Worm (Caenorhabditis elegans) whole organism, L3 larva: Measurements from ENCODE around the gene D1086.2.
"Not testable (repeated sequence)": the region's sequence is repeated elsewhere in the genome, so short reads cannot be mapped to it uniquely, and the experiment has no call there.

Experiments used
- R02D3.7 ChIP-seq: fragments of 150-350 bp; optimal IDR thresholded peaks from 2 replicates; lab custom pipeline; 2014; ENCODE audit warnings: missing biosample characterization, missing genetic modification characterization
- ZK546.5 ChIP-seq: sonication (generic microtip); optimal IDR thresholded peaks from 2 replicates; lab custom pipeline; 2017; ENCODE audit warnings: missing biosample characterization, missing genetic modification characterization
- aly-2 ChIP-seq: fragments of 150-350 bp; optimal IDR thresholded peaks from 2 replicates; lab custom pipeline; 2014; ENCODE audit warnings: missing biosample characterization, missing genetic modification characterization
- ama-1 ChIP-seq: fragments of 150-350 bp; optimal IDR thresholded peaks from 2 replicates; lab custom pipeline; 2018
- ceh-16 ChIP-seq: sonication (generic microtip); optimal IDR thresholded peaks from 2 replicates; lab custom pipeline; 2017; ENCODE audit warnings: missing biosample characterization, missing genetic modification characterization
- ceh-28 ChIP-seq: fragments of 150-350 bp; optimal IDR thresholded peaks from 2 replicates; lab custom pipeline; 2014; ENCODE audit warnings: missing biosample characterization, missing genetic modification reagents, missing genetic modification characterization
- ceh-82 ChIP-seq: fragments of 150-350 bp; optimal IDR thresholded peaks from 2 replicates; lab custom pipeline; 2014; ENCODE audit warnings: missing biosample characterization, missing genetic modification characterization
- ceh-9 ChIP-seq: sonication (generic microtip); optimal IDR thresholded peaks from 2 replicates; lab custom pipeline; 2018; ENCODE audit warnings: missing biosample characterization, missing genetic modification characterization
- daf-12 ChIP-seq: fragments of 150-350 bp; optimal IDR thresholded peaks from 2 replicates; lab custom pipeline; 2014; ENCODE audit warnings: missing biosample characterization, missing genetic modification reagents, missing genetic modification characterization
- egl-27 ChIP-seq: sonication (generic microtip); optimal IDR thresholded peaks from 4 replicates; lab custom pipeline; 2017; ENCODE audit warnings: missing biosample characterization, missing genetic modification reagents, missing genetic modification characterization
- egl-5 ChIP-seq: fragments of 150-350 bp; optimal IDR thresholded peaks from 2 replicates; lab custom pipeline; 2017; ENCODE audit warnings: missing biosample characterization, missing genetic modification reagents, missing genetic modification characterization, inconsistent platforms
- elt-1 ChIP-seq: fragments of 150-350 bp; optimal IDR thresholded peaks from 2 replicates; lab custom pipeline; 2014; ENCODE audit warnings: missing biosample characterization, missing genetic modification characterization
- elt-2 ChIP-seq: sonication (generic microtip); optimal IDR thresholded peaks from 2 replicates; lab custom pipeline; 2016; ENCODE audit warnings: missing genetic modification reagents, mild to moderate bottlenecking, missing genetic modification characterization, missing compliant biosample characterization
- elt-3 ChIP-seq, 3 experiments: fragments of 150-350 bp in 1 of 3; sonication (generic microtip) in 2 of 3; optimal IDR thresholded peaks; 2 replicates in 2 of 3; 4 replicates in 1 of 3; lab custom pipeline; 2014 to 2017; ENCODE audit warnings: missing biosample characterization in 3 of 3, missing genetic modification characterization in 3 of 3
- eor-1 ChIP-seq, 2 experiments: fragments of 150-350 bp; optimal IDR thresholded peaks; 2 replicates each; lab custom pipeline; 2014 to 2018; ENCODE audit warnings: missing biosample characterization in 2 of 2, missing genetic modification characterization in 2 of 2
- fkh-10 ChIP-seq: sonication (generic microtip); optimal IDR thresholded peaks from 2 replicates; lab custom pipeline; 2017; ENCODE audit warnings: missing biosample characterization, missing genetic modification reagents, missing genetic modification characterization
- fkh-2 ChIP-seq: fragments of 150-350 bp; optimal IDR thresholded peaks from 2 replicates; lab custom pipeline; 2014; ENCODE audit warnings: missing biosample characterization, missing genetic modification reagents, missing genetic modification characterization
- fos-1 ChIP-seq: fragments of 150-350 bp; optimal IDR thresholded peaks from 2 replicates; lab custom pipeline; 2014; ENCODE audit warnings: missing biosample characterization, missing genetic modification characterization
- hmg-11 ChIP-seq: sonication (generic microtip); optimal IDR thresholded peaks from 2 replicates; lab custom pipeline; 2016; ENCODE audit warnings: missing genetic modification characterization, missing compliant biosample characterization
- jun-1 ChIP-seq: fragments of 150-350 bp; optimal IDR thresholded peaks from 2 replicates; lab custom pipeline; 2014; ENCODE audit warnings: missing biosample characterization, missing genetic modification reagents, missing genetic modification characterization
- lin-15B ChIP-seq: fragments of 150-350 bp; optimal IDR thresholded peaks from 2 replicates; lab custom pipeline; 2014; ENCODE audit warnings: missing biosample characterization, missing genetic modification characterization
- lin-39 ChIP-seq: fragments of 150-350 bp; optimal IDR thresholded peaks from 2 replicates; lab custom pipeline; 2018; ENCODE audit warnings: missing biosample characterization, missing genetic modification reagents, missing genetic modification characterization
- lsy-12 ChIP-seq: sonication (generic microtip); optimal IDR thresholded peaks from 2 replicates; lab custom pipeline; 2016; ENCODE audit warnings: mild to moderate bottlenecking, missing genetic modification characterization, missing compliant biosample characterization
- mdl-1 ChIP-seq: fragments of 150-350 bp; optimal IDR thresholded peaks from 2 replicates; lab custom pipeline; 2014; ENCODE audit warnings: missing biosample characterization, missing genetic modification characterization
- mml-1 ChIP-seq: fragments of 150-350 bp; sonication (generic microtip); optimal IDR thresholded peaks from 3 replicates; lab custom pipeline; 2014; ENCODE audit warnings: missing biosample characterization, missing genetic modification characterization
- nhr-11 ChIP-seq: fragments of 150-350 bp; optimal IDR thresholded peaks from 2 replicates; lab custom pipeline; 2014; ENCODE audit warnings: missing biosample characterization, missing genetic modification characterization
- nhr-12 ChIP-seq: fragments of 150-350 bp; optimal IDR thresholded peaks from 2 replicates; lab custom pipeline; 2014; ENCODE audit warnings: missing biosample characterization, missing genetic modification characterization
- nhr-23 ChIP-seq: fragments of 150-350 bp; optimal IDR thresholded peaks from 2 replicates; lab custom pipeline; 2014; ENCODE audit warnings: missing biosample characterization, missing genetic modification reagents, missing genetic modification characterization
- nhr-237 ChIP-seq: fragments of 150-350 bp; optimal IDR thresholded peaks from 2 replicates; lab custom pipeline; 2014; ENCODE audit warnings: missing biosample characterization, missing genetic modification characterization
- nhr-25 ChIP-seq: sonication (generic microtip); optimal IDR thresholded peaks from 2 replicates; lab custom pipeline; 2017; ENCODE audit warnings: missing biosample characterization, missing genetic modification characterization
- nhr-28 ChIP-seq: fragments of 150-350 bp; optimal IDR thresholded peaks from 2 replicates; lab custom pipeline; 2014; ENCODE audit warnings: missing biosample characterization, missing genetic modification characterization
- nhr-43 ChIP-seq: sonication (generic microtip); optimal IDR thresholded peaks from 2 replicates; lab custom pipeline; 2016; ENCODE audit warnings: mild to moderate bottlenecking, missing genetic modification characterization, missing compliant biosample characterization; ENCODE audit not compliant: poor library complexity, severe bottlenecking
- nhr-67 ChIP-seq: fragments of 150-350 bp; optimal IDR thresholded peaks from 2 replicates; lab custom pipeline; 2014; ENCODE audit warnings: missing biosample characterization, missing genetic modification characterization
- nhr-76 ChIP-seq: fragments of 150-350 bp; sonication (generic microtip); optimal IDR thresholded peaks from 5 replicates; lab custom pipeline; 2014; ENCODE audit warnings: missing biosample characterization, missing genetic modification characterization
- nhr-77 ChIP-seq: fragments of 150-350 bp; optimal IDR thresholded peaks from 2 replicates; lab custom pipeline; 2014; ENCODE audit warnings: missing biosample characterization, missing genetic modification characterization
- pha-4 ChIP-seq: fragments of 150-350 bp; optimal IDR thresholded peaks from 2 replicates; lab custom pipeline; 2014; ENCODE audit warnings: missing biosample characterization, missing genetic modification reagents, missing genetic modification characterization
- sea-2 ChIP-seq: fragments of 150-350 bp; sonication (generic microtip); optimal IDR thresholded peaks from 4 replicates; lab custom pipeline; 2014; ENCODE audit warnings: missing biosample characterization, missing genetic modification reagents, missing genetic modification characterization
- skn-1 ChIP-seq: fragments of 150-350 bp; optimal IDR thresholded peaks from 2 replicates; lab custom pipeline; 2014; ENCODE audit warnings: missing biosample characterization, missing genetic modification characterization
- snpc-4 ChIP-seq: fragments of 150-350 bp; optimal IDR thresholded peaks from 2 replicates; lab custom pipeline; 2014; ENCODE audit warnings: missing biosample characterization, missing genetic modification characterization
- tbx-2 ChIP-seq: sonication (generic microtip); optimal IDR thresholded peaks from 2 replicates; lab custom pipeline; 2016; ENCODE audit warnings: mild to moderate bottlenecking, missing genetic modification characterization, missing compliant biosample characterization
- unc-39 ChIP-seq: sonication (generic microtip); optimal IDR thresholded peaks from 4 replicates; lab custom pipeline; 2017; ENCODE audit warnings: missing biosample characterization, missing genetic modification characterization
- unc-62 ChIP-seq: fragments of 150-350 bp; sonication (generic microtip); optimal IDR thresholded peaks from 4 replicates; lab custom pipeline; 2014; ENCODE audit warnings: missing biosample characterization, missing genetic modification reagents, missing genetic modification characterization
- zag-1 ChIP-seq: fragments of 150-350 bp; optimal IDR thresholded peaks from 2 replicates; lab custom pipeline; 2014; ENCODE audit warnings: missing biosample characterization, missing genetic modification characterization
- ztf-11 ChIP-seq: fragments of 150-350 bp; optimal IDR thresholded peaks from 2 replicates; lab custom pipeline; 2014; ENCODE audit warnings: missing biosample characterization, missing genetic modification characterization
- ztf-4 ChIP-seq: fragments of 150-350 bp; optimal IDR thresholded peaks from 2 replicates; lab custom pipeline; 2014; ENCODE audit warnings: missing biosample characterization, missing genetic modification characterization

The D1086.2 gene

ce11 chrV:14140733-14141132, 42.3 kb upstream of the D1086.2 start:
- TF ChIP-seq fkh-10 (GFP tag; lab: Kevin White, UChicago) (peak; percentile 82), nhr-25 (tag; lab: Kevin White, UChicago) (no peak)

DNA sequence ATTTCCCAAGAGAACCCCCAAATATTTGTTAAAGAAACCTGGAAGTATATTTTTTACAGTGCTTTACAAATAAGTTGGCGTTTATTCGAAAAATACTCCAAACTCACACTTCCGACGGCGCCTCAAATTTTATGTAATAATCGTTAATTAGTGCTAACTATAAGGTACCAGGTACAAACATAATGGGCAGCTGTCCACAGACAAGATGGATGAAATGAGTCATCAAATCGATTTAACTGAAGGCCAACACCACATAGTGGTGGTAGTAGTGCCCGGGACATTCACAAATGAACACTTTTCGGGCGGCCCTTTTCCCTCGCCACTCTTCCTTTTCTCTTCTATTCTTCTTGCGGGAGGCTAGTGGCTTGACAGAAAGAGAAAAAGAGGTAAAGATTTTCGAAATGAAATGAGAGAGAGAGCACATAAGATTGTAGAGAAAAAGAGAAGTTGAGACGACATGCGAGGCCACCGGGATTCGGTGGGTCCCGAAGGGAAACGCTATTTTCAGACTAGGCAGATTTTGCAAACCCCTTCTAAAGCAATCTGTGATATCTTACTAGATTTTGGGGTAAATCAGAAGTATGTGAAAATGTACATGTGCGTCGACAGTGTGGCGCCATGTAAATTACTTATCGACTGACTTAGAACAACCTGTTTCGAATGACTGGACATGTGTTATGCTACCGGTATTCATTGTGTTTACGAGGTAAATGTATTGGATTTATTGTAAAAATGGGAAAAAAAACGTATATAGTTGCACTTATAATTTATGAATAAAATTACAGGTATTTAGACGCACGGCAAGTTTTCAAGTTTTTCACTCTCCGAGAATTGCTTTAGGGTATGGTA, 41.0 kb upstream of the D1086.2 start:
- peak; percentile 23 for TF ChIP-seq nhr-25 (tag; lab: Kevin White, UChicago)
- TF ChIP-seq lin-39, result peak; percentile 40
- no peak for TF ChIP-seq unc-39
- no peak for TF ChIP-seq lsy-12
- TF ChIP-seq hmg-11 (tag; lab: Kevin White, UChicago), result peak; percentile 23
- TF ChIP-seq nhr-23 (tag; lab: Kevin White, UChicago), result no peak
- TF ChIP-seq pha-4, result no peak
- no peak for TF ChIP-seq fos-1 (tag; lab: Kevin White, UChicago)
- no peak for TF ChIP-seq unc-62
- TF ChIP-seq eor-1 (tag; optimal IDR thresholded peaks at IDR 0.05; lab: Kevin White, UChicago), result no peak
- no peak for TF ChIP-seq nhr-28
- peak; percentile 5 for TF ChIP-seq ama-1 (lab: Kevin White, UChicago)
- TF ChIP-seq ceh-82 (tag; lab: Kevin White, UChicago), result no peak
- no peak for TF ChIP-seq ztf-11 (tag; lab: Kevin White, UChicago)
- TF ChIP-seq lin-15B (tag; lab: Kevin White, UChicago), result peak; percentile 16

DNA sequence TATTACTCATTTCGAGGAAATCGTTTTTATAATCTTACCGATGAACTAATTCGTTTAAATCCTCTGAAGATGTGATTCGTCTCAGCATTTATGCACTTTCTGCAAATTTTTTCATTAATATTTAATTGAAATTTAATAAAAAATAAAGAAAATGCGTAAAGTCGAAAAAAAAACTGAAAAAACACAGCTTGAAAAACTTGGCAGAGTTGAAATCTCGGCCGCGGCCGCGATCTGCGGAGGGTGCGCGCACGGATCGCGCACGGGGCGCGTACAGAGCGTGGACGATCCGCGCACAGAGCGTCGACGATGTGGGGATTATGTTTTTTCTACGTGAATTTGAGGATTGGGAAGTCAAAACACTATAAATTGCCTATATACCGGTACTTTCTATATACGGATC, 39.3 kb upstream of the D1086.2 start, which contains the start of gene AH10.4:
Gene AH10.4 (minus strand): TSS at position 101 of the 400 bp plus-strand sequence.
- TF ChIP-seq egl-27 (tag; lab: Kevin White, UChicago); nhr-23 (tag; lab: Kevin White, UChicago); unc-62: not testable (repeated sequence)

DNA sequence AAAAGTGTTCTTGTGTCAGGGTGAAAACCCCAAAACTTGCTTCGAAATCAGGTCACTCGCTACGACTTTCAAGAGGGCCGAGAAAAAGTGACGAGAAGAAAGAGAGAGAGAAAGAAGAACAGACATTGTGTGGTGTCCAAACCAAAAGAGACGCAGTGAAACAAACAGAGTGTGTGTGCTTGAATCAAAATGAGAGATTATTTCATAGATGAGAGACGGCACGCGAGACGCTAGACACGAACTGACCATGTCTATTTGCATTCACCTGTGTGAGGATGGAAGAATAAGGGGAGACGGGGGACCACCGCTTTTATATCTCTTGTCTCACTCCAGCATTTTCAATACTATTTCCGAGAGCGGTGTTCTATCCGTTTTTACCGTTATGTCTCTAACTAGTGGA, 37.7 kb upstream of the D1086.2 start:
- TF ChIP-seq mml-1 (no peak), ama-1 (lab: Kevin White, UChicago) (no peak), zag-1 (tag; lab: Kevin White, UChicago) (no peak), elt-2 (peak; percentile 55), fos-1 (tag; lab: Kevin White, UChicago) (no peak), hmg-11 (tag; lab: Kevin White, UChicago) (peak; percentile 65), tbx-2 (tag; lab: Kevin White, UChicago) (peak; percentile 1), ztf-11 (tag; lab: Kevin White, UChicago) (no peak), nhr-67 (no peak), lsy-12 (peak; percentile 61), nhr-12 (no peak), eor-1 (tag; optimal IDR thresholded peaks at IDR 0.05; lab: Kevin White, UChicago) (no peak), nhr-25 (tag; lab: Kevin White, UChicago) (peak; percentile 77), jun-1 (tag; lab: Kevin White, UChicago) (peak; percentile 52), egl-5 (tag; lab: Kevin White, UChicago) (no peak), elt-1 (tag; lab: Kevin White, UChicago) (no peak), ZK546.5 (no peak), unc-39 (no peak), nhr-76 (tag; lab: Kevin White, UChicago) (no peak), ceh-82 (tag; lab: Kevin White, UChicago) (no peak), lin-39 (peak; percentile 47), nhr-11 (tag; lab: Kevin White, UChicago) (no peak), aly-2 (tag; lab: Kevin White, UChicago) (no peak), elt-3 (tag; optimal IDR thresholded peaks at IDR 0.05; lab: Kevin White, UChicago) (peak in 1 of 3 experiments; percentile 18), ceh-28 (peak; percentile 17), fkh-2 (tag; lab: Kevin White, UChicago) (no peak), daf-12 (no peak), ceh-16 (no peak), ztf-4 (tag; lab: Kevin White, UChicago) (no peak), R02D3.7 (no peak), egl-27 (tag; lab: Kevin White, UChicago) (peak; percentile 10), nhr-237 (tag; lab: Kevin White, UChicago) (no peak), snpc-4 (tag; lab: Kevin White, UChicago) (peak; percentile 49), sea-2 (GFP tag; lab: Kevin White, UChicago) (no peak), nhr-43 (tag; lab: Kevin White, UChicago) (peak; percentile 33), skn-1 (tag; lab: Kevin White, UChicago) (no peak), unc-62 (no peak), nhr-28 (no peak), ceh-9 (tag; lab: Kevin White, UChicago) (no peak), mdl-1 (tag; lab: Kevin White, UChicago) (peak; percentile 62), fkh-10 (GFP tag; lab: Kevin White, UChicago) (no peak), nhr-77 (tag; lab: Kevin White, UChicago) (no peak)
